Worm (Caenorhabditis elegans) whole organism, L4 larva: ENCODE measurements around the gene Y59A8B.21.

Experiments
- D1046.2 ChIP-seq: fragments of 200-800 bp; sonication (Bioruptor generic); IDR thresholded peaks from 2 replicates; pipeline ENCODE4 v1.3.6; 2022; ENCODE audit warnings: missing genetic modification characterization, missing compliant biosample characterization
- F37D6.2 ChIP-seq: sonication (generic microtip); optimal IDR thresholded peaks from 2 replicates; lab custom pipeline; 2016; ENCODE audit warnings: mild to moderate bottlenecking, missing genetic modification characterization, missing compliant biosample characterization
- aha-1 ChIP-seq: fragments of 150-350 bp; peaks from one replicate; lab custom pipeline; 2014; ENCODE audit warnings: missing biosample characterization, missing genetic modification characterization
- ama-1 ChIP-seq: fragments of 150-350 bp; optimal IDR thresholded peaks from 2 replicates; lab custom pipeline; 2014; ENCODE audit warnings: inconsistent platforms, mixed read lengths
- attf-4 ChIP-seq: sonication (generic microtip); optimal IDR thresholded peaks from 3 replicates; lab custom pipeline; 2017; ENCODE audit warnings: missing biosample characterization, missing genetic modification characterization
- ceh-20 ChIP-seq: fragments of 200-800 bp; sonication (Bioruptor generic); IDR thresholded peaks from 2 replicates; pipeline ENCODE4 v1.3.6; 2022; ENCODE audit warnings: missing genetic modification reagents, missing genetic modification characterization, missing compliant biosample characterization
- ceh-32 ChIP-seq: sonication (generic microtip); optimal IDR thresholded peaks from 2 replicates; lab custom pipeline; 2016; ENCODE audit warnings: mild to moderate bottlenecking, missing genetic modification characterization, missing compliant biosample characterization; ENCODE audit not compliant: poor library complexity
- cey-2 ChIP-seq: sonication (generic microtip); optimal IDR thresholded peaks from 3 replicates; lab custom pipeline; 2017; ENCODE audit warnings: missing genetic modification characterization, mild to moderate bottlenecking, missing compliant biosample characterization, antibody characterized with exemption, borderline replicate concordance; ENCODE audit not compliant: insufficient read depth
- daf-16 ChIP-seq, 3 experiments: sonication (generic microtip); optimal IDR thresholded peaks; 2 replicates each; lab custom pipeline; 2016 to 2017; ENCODE audit warnings: missing genetic modification characterization in 3 of 3, missing genetic modification reagents in 3 of 3, mild to moderate bottlenecking in 2 of 3, missing compliant biosample characterization in 2 of 3, missing biosample characterization in 1 of 3, moderate library complexity in 1 of 3
- dmd-6 ChIP-seq: fragments of 200-800 bp; sonication (Bioruptor generic); IDR thresholded peaks from 2 replicates; pipeline ENCODE4 v1.3.6; 2022; ENCODE audit warnings: missing genetic modification reagents, missing genetic modification characterization, missing compliant biosample characterization
- dmd-8 ChIP-seq: fragments of 200-800 bp; sonication (Bioruptor generic); IDR thresholded peaks from 2 replicates; pipeline ENCODE4 v1.3.6; 2022; ENCODE audit warnings: missing genetic modification characterization, missing compliant biosample characterization
- dmd-9 ChIP-seq: fragments of 200-800 bp; sonication (Bioruptor generic); IDR thresholded peaks from 2 replicates; pipeline ENCODE4 v1.3.6; 2022; ENCODE audit warnings: missing genetic modification reagents, missing genetic modification characterization, missing compliant biosample characterization
- dpl-1 ChIP-seq: fragments of 150-350 bp; optimal IDR thresholded peaks from 2 replicates; lab custom pipeline; 2014; ENCODE audit warnings: missing biosample characterization, missing genetic modification reagents, missing genetic modification characterization
- dve-1 ChIP-seq: sonication (generic microtip); optimal IDR thresholded peaks from 2 replicates; lab custom pipeline; 2017; ENCODE audit warnings: antibody characterized with exemption, mild to moderate bottlenecking, missing genetic modification characterization, missing compliant biosample characterization; ENCODE audit not compliant: insufficient read depth
- egl-43 ChIP-seq: fragments of 200-800 bp; sonication (Bioruptor generic); IDR thresholded peaks from 2 replicates; pipeline ENCODE4 v1.3.6; 2022; ENCODE audit warnings: missing genetic modification reagents, missing genetic modification characterization, missing compliant biosample characterization
- gei-8 ChIP-seq: fragments of 200-800 bp; sonication (Bioruptor generic); optimal IDR thresholded peaks from 2 replicates; lab custom pipeline; 2018; ENCODE audit warnings: mild to moderate bottlenecking, missing genetic modification characterization, missing compliant biosample characterization
- hif-1 ChIP-seq, 2 experiments: sonication (generic microtip); optimal IDR thresholded peaks; 2 replicates each; lab custom pipeline; 2016 to 2017; ENCODE audit warnings: missing compliant biosample characterization in 2 of 2, missing genetic modification characterization in 2 of 2, missing genetic modification reagents in 2 of 2, missing genotype in 2 of 2, mild to moderate bottlenecking in 1 of 2
- hlh-11 ChIP-seq: fragments of 200-800 bp; sonication (Bioruptor generic); optimal IDR thresholded peaks from 2 replicates; lab custom pipeline; 2018; ENCODE audit warnings: mild to moderate bottlenecking, missing genetic modification characterization, missing compliant biosample characterization
- hlh-30 ChIP-seq: sonication (generic microtip); optimal IDR thresholded peaks from 2 replicates; lab custom pipeline; 2017; ENCODE audit warnings: antibody characterized with exemption, mild to moderate bottlenecking, missing genetic modification characterization, missing compliant biosample characterization; ENCODE audit not compliant: insufficient read depth
- lin-1 ChIP-seq: fragments of 200-800 bp; sonication (Bioruptor generic); IDR thresholded peaks from 2 replicates; pipeline ENCODE4 v1.3.6; 2022; ENCODE audit warnings: missing genetic modification reagents, missing genetic modification characterization, missing compliant biosample characterization
- lir-3 ChIP-seq: sonication (generic microtip); optimal IDR thresholded peaks from 2 replicates; lab custom pipeline; 2016; ENCODE audit warnings: mild to moderate bottlenecking, missing genetic modification characterization, missing compliant biosample characterization
- mdt-29 ChIP-seq: fragments of 200-800 bp; sonication (Bioruptor generic); IDR thresholded peaks from 2 replicates; pipeline ENCODE4 v1.3.6; 2022; ENCODE audit warnings: missing genetic modification reagents, missing genetic modification characterization, missing compliant biosample characterization
- mep-1 ChIP-seq: fragments of 150-350 bp; sonication (generic microtip); optimal IDR thresholded peaks from 3 replicates; lab custom pipeline; 2014; ENCODE audit warnings: missing biosample characterization, missing genetic modification characterization
- mes-2 ChIP-seq: sonication (generic microtip); optimal IDR thresholded peaks from 2 replicates; lab custom pipeline; 2016; ENCODE audit warnings: missing genotype, mild to moderate bottlenecking, missing genetic modification characterization, missing compliant biosample characterization; ENCODE audit not compliant: poor library complexity, severe bottlenecking
- nhr-237 ChIP-seq: sonication (generic microtip); optimal IDR thresholded peaks from 2 replicates; lab custom pipeline; 2017; ENCODE audit warnings: missing biosample characterization, missing genetic modification characterization
- nhr-25 ChIP-seq: sonication (generic microtip); optimal IDR thresholded peaks from 2 replicates; lab custom pipeline; 2017; ENCODE audit warnings: missing genetic modification characterization, mild to moderate bottlenecking, missing compliant biosample characterization, antibody characterized with exemption, moderate library complexity, borderline replicate concordance; ENCODE audit not compliant: insufficient read depth
- pha-4 ChIP-seq, 2 experiments: fragments of 150-350 bp in 1 of 2; fragments of 200-800 bp in 1 of 2; sonication (Bioruptor generic) in 1 of 2; IDR thresholded peaks in 1 of 2; optimal IDR thresholded peaks in 1 of 2; 2 replicates each; pipeline versions ENCODE4 v1.3.6 to Lab custom; 2014 to 2022; ENCODE audit warnings: missing genetic modification characterization in 2 of 2, missing genetic modification reagents in 2 of 2, missing biosample characterization in 1 of 2, missing compliant biosample characterization in 1 of 2
- php-3 ChIP-seq: fragments of 200-800 bp; sonication (Bioruptor generic); IDR thresholded peaks from 2 replicates; pipeline ENCODE4 v1.3.6; 2022; ENCODE audit warnings: missing genetic modification reagents, missing genetic modification characterization, missing compliant biosample characterization
- set-16 ChIP-seq: fragments of 200-800 bp; sonication (Bioruptor generic); IDR thresholded peaks from 2 replicates; pipeline ENCODE4 v1.3.6; 2022; ENCODE audit warnings: missing genetic modification reagents, missing genetic modification characterization, missing compliant biosample characterization
- snpc-1.2 ChIP-seq: fragments of 200-800 bp; sonication (Bioruptor generic); IDR thresholded peaks from 2 replicates; pipeline ENCODE4 v1.3.6; 2022; ENCODE audit warnings: missing genetic modification reagents, missing genetic modification characterization, missing compliant biosample characterization
- unc-62 ChIP-seq, 3 experiments: fragments of 150-350 bp in 1 of 3; sonication (generic microtip); optimal IDR thresholded peaks in 2 of 3; peaks in 1 of 3; 1 replicate in 1 of 3; 2 replicates in 2 of 3; lab custom pipeline; 2014 to 2017; ENCODE audit warnings: missing biosample characterization in 3 of 3, missing genetic modification characterization in 3 of 3, missing genetic modification reagents in 3 of 3, missing genotype in 1 of 3
- zip-11 ChIP-seq: fragments of 200-800 bp; sonication (Bioruptor generic); IDR thresholded peaks from 2 replicates; pipeline ENCODE4 v1.3.6; 2022; ENCODE audit warnings: missing genetic modification characterization, missing compliant biosample characterization

Y59A8B.21 gene

DNA sequence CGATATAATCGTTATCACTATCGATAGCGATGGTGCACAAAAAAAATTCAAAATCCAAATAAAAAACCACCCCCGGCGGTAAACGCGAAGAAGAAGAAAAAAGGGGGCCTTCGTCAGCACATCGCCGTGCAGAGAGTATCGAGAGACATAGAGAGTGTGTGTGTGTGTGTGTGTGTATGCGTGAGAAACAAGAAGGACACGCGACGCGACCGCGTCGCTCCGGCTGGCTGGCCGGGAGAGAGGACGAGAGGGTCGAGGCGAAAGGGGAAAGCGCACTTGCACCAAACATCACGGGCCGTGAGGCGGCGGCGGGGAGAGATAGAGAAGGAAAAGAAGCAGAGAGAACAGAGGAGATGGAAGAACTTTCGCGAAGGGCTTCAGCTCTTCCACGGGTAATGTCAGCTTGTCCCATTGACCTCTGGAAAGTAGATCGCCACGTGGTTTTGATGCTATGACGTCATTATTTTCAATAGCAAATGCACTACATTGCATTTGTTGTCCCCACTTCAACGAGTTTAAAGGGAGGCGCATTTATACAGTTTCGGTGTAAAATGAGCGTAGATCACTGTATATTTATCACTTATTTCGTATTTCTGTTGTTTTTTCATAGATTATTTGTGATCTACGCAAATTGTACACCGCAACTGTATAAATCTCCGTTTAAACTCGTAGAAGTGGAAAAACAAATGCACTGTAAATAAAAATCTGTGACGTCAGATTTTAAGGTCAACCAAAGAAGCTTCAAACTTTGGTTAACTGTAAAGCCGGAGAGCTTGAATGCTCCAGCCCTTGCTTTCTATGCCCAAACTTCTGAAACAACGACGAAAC is 34.7 kb upstream of the Y59A8B.21 start, which contains the start of gene Y59A8B.24 (continued):
- TF ChIP-seq dve-1 (tag; lab: Kevin White, UChicago): peak; percentile 98

DNA sequence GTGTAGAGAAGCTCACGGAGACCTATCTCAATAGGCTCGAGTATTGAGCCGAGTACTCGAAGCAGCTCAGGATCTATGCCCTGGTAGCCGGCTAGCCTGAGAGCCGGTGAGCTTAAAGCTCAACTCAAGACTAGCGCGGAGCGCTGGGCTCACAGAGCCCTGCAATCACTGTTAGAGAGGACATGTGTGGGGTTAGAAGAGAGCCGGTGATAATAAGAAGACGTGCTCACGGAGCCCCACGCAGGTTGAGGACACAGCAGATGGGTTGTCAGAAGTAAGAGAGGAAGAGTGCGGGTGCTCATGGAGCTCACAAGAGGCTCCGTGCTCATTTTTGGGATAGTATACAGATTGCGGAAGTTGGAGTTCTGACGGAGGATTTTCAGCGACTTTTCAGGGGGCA is 33.8 kb upstream of the Y59A8B.21 start:
- TF ChIP-seq lin-1: no peak
- no peak for TF ChIP-seq mep-1 (tag; lab: Kevin White, UChicago)
- TF ChIP-seq unc-62 (GFP tag; optimal IDR thresholded peaks at IDR 0.05 in 1 of 2; lab: Kevin White, UChicago): peak in 1 of 2 experiments; percentile 42
- no peak for TF ChIP-seq unc-62 (tag; optimal IDR thresholded peaks at IDR 0.05; lab: Kevin White, UChicago)
- peak; percentile 53; the same call in 1 of the 2 replicates for TF ChIP-seq set-16 (GFP tag; lab: Robert Waterston, UW)
- TF ChIP-seq aha-1: peak; percentile 91

DNA sequence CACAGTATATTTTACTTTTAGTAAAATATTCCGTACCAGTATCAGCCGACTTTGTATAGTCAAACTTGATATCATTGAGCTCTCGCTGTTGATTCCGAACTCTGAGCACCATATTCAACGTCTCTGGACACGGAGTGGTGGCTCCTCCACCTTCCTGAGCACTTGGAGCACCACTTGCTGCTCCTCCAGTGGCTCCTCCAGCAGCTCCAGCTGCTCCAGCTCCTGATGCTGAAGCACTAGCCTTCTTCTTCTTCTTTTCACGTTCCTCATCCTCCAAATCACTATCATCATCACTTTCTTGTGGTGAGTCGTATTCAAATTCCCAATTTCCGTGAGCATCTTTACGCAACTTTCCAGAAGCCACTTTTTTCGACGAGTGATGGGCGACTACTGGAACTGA is 30.0 kb upstream of the Y59A8B.21 start:
- peak; percentile 74 for TF ChIP-seq set-16 (GFP tag; lab: Robert Waterston, UW)
- TF ChIP-seq snpc-1.2 (GFP tag; lab: Robert Waterston, UW): no peak
- no peak for TF ChIP-seq mes-2 (tag; lab: Kevin White, UChicago)

DNA sequence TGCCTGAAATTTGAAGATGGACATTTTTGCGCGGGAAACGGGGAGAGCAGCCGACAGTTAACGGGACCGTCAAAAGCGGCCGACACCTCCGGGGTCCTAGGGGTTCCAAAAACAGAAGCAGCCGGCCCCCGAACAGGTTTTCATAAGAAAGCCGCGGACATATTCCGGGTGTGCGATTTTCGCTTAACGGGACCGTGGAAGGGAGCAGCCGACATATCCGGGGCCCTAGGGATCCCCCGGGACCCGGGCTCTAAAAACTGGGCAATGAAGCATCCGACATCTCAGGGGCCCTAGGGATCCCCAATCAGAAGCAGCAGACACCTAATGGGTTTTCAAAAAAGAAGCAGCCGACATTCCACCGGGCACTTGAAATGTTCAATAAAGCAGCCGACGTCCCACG is 23.6 kb upstream of the Y59A8B.21 start:
- TF ChIP-seq hif-1 (tag; optimal IDR thresholded peaks at IDR 0.05; lab: Kevin White, UChicago) (no peak), dpl-1 (GFP tag; lab: Kevin White, UChicago) (no peak), aha-1 (peak; percentile 87), hlh-30 (tag; lab: Kevin White, UChicago) (no peak), php-3 (GFP tag; lab: Robert Waterston, UW) (0 out of 2 replicates have a peak, but pooled peaks have one; percentile 19), pha-4 (GFP tag; IDR thresholded peaks at IDR 0.05; lab: Robert Waterston, UW) (no peak), pha-4 (tag; optimal IDR thresholded peaks at IDR 0.05; lab: Kevin White, UChicago) (no peak), cey-2 (tag; lab: Kevin White, UChicago) (no peak), dmd-8 (GFP tag; lab: Robert Waterston, UW) (no peak), hlh-11 (no peak), gei-8 (GFP tag; lab: Kevin White, UChicago) (no peak), ama-1 (lab: Kevin White, UChicago) (no peak), lir-3 (tag; lab: Kevin White, UChicago) (no peak), nhr-25 (no peak), D1046.2 (GFP tag; lab: Robert Waterston, UW) (no peak), mdt-29 (no peak), attf-4 (tag; lab: Kevin White, UChicago) (no peak), dmd-6 (GFP tag; lab: Robert Waterston, UW) (no peak), egl-43 (GFP tag; lab: Robert Waterston, UW) (0 out of 2 replicates have a peak, but pooled peaks have one; percentile 60), dmd-9 (GFP tag; lab: Robert Waterston, UW) (no peak), ceh-32 (no peak), set-16 (GFP tag; lab: Robert Waterston, UW) (peak; percentile 89), ceh-20 (GFP tag; lab: Robert Waterston, UW) (no peak), F37D6.2 (tag; lab: Kevin White, UChicago) (no peak), nhr-237 (no peak), zip-11 (no peak), daf-16 (GFP tag; optimal IDR thresholded peaks at IDR 0.05; lab: Kevin White, UChicago) (no peak), daf-16 (tag; optimal IDR thresholded peaks at IDR 0.05; lab: Kevin White, UChicago) (no peak)
